Fruit fly (Drosophila melanogaster) whole organism, prepupa: Measurements from ENCODE around the gene PH4alphaSG2.

Source experiments
- Blimp-1 ChIP-seq: fragments of 200-800 bp; sonication (Bioruptor generic); optimal IDR thresholded peaks from 3 replicates; lab custom pipeline; 2017; ENCODE audit warnings: missing biosample characterization, missing genetic modification characterization, mild to moderate bottlenecking, moderate library complexity, missing genetic modification reagents
- CG10631 ChIP-seq: fragments of 200-800 bp; sonication (Bioruptor generic); optimal IDR thresholded peaks from 2 replicates; lab custom pipeline; 2016; ENCODE audit warnings: missing biosample characterization, missing genetic modification characterization
- CG10669 ChIP-seq: fragments of 200-800 bp; sonication (Bioruptor generic); optimal IDR thresholded peaks from 3 replicates; lab custom pipeline; 2018; ENCODE audit warnings: missing biosample characterization, mild to moderate bottlenecking, missing genetic modification characterization, moderate library complexity
- CG11294 ChIP-seq: fragments of 200-800 bp; sonication (Bioruptor generic); IDR thresholded peaks from 2 replicates; pipeline ENCODE4 v1.3.6; 2022; ENCODE audit warnings: missing biosample characterization, missing genetic modification characterization
- CG11762 ChIP-seq: fragments of 200-800 bp; sonication (Bioruptor generic); optimal IDR thresholded peaks from 3 replicates; lab custom pipeline; 2016; ENCODE audit warnings: missing biosample characterization, missing genetic modification characterization; ENCODE audit not compliant: insufficient read depth
- CG11902 ChIP-seq: fragments of 200-800 bp; sonication (Bioruptor generic); optimal IDR thresholded peaks from 3 replicates; lab custom pipeline; 2016; ENCODE audit warnings: missing biosample characterization, missing genetic modification characterization
- CG15336 ChIP-seq: fragments of 200-800 bp; sonication (Bioruptor generic); IDR thresholded peaks from 2 replicates; pipeline ENCODE4 v1.3.6; 2022; ENCODE audit warnings: missing biosample characterization, missing genetic modification characterization
- CG16779 ChIP-seq: fragments of 200-800 bp; sonication (Bioruptor generic); optimal IDR thresholded peaks from 3 replicates; lab custom pipeline; 2017; ENCODE audit warnings: missing biosample characterization, mild to moderate bottlenecking, missing genetic modification characterization
- CG31627 ChIP-seq: fragments of 200-800 bp; sonication (Bioruptor generic); optimal IDR thresholded peaks from 3 replicates; lab custom pipeline; 2016; ENCODE audit warnings: missing biosample characterization, missing genetic modification characterization
- CG32006 ChIP-seq: fragments of 200-800 bp; sonication (Bioruptor generic); optimal IDR thresholded peaks from 3 replicates; lab custom pipeline; 2017; ENCODE audit warnings: missing biosample characterization, mild to moderate bottlenecking, missing genetic modification characterization
- CG34406 ChIP-seq: fragments of 200-800 bp; sonication (Bioruptor generic); optimal IDR thresholded peaks from 3 replicates; lab custom pipeline; 2016; ENCODE audit warnings: missing biosample characterization, missing genetic modification characterization
- CG3919 ChIP-seq: fragments of 200-800 bp; sonication (Bioruptor generic); optimal IDR thresholded peaks from 3 replicates; lab custom pipeline; 2016; ENCODE audit warnings: missing biosample characterization, missing genetic modification characterization
- CG6163 ChIP-seq: fragments of 200-800 bp; sonication (Bioruptor generic); IDR thresholded peaks from 3 replicates; pipeline ENCODE4 v1.3.6; 2022; ENCODE audit warnings: missing biosample characterization, missing genetic modification characterization
- CG6276 ChIP-seq: fragments of 200-800 bp; sonication (Bioruptor generic); optimal IDR thresholded peaks from 2 replicates; lab custom pipeline; 2017; ENCODE audit warnings: missing biosample characterization, mild to moderate bottlenecking, missing genetic modification characterization
- CG6808 ChIP-seq: fragments of 200-800 bp; sonication (Bioruptor generic); optimal IDR thresholded peaks from 3 replicates; lab custom pipeline; 2017; ENCODE audit warnings: missing biosample characterization, missing genetic modification characterization, mild to moderate bottlenecking, moderate library complexity, missing genetic modification reagents
- CG8119 ChIP-seq: fragments of 200-800 bp; sonication (Bioruptor generic); IDR thresholded peaks from 3 replicates; pipeline ENCODE4 v1.3.6; 2022; ENCODE audit warnings: missing biosample characterization, missing genetic modification characterization
- CG9139 ChIP-seq: fragments of 200-800 bp; sonication (Bioruptor generic); optimal IDR thresholded peaks from 3 replicates; lab custom pipeline; 2017; ENCODE audit warnings: missing biosample characterization, mild to moderate bottlenecking, missing genetic modification characterization
- Eip75B ChIP-seq: fragments of 200-800 bp; sonication (Bioruptor generic); optimal IDR thresholded peaks from 3 replicates; lab custom pipeline; 2016; ENCODE audit warnings: missing biosample characterization, missing genetic modification characterization
- Eip78C ChIP-seq: fragments of 200-800 bp; sonication (Bioruptor generic); peaks from one replicate; lab custom pipeline; 2016; ENCODE audit warnings: missing biosample characterization, missing genetic modification characterization
- Hr38 ChIP-seq: sonication (Bioruptor generic); optimal IDR thresholded peaks from 2 replicates; lab custom pipeline; 2016; ENCODE audit warnings: missing biosample characterization, missing genetic modification characterization
- Hr39 ChIP-seq: fragments of 200-800 bp; sonication (Bioruptor generic); optimal IDR thresholded peaks from 2 replicates; lab custom pipeline; 2016; ENCODE audit warnings: missing biosample characterization, missing genetic modification characterization
- Lpt ChIP-seq: fragments of 200-800 bp; sonication (Bioruptor generic); optimal IDR thresholded peaks from 3 replicates; lab custom pipeline; 2016; ENCODE audit warnings: missing biosample characterization, missing genetic modification characterization
- Met ChIP-seq: fragments of 200-800 bp; sonication (Bioruptor generic); optimal IDR thresholded peaks from 3 replicates; lab custom pipeline; 2016; ENCODE audit warnings: missing biosample characterization, missing genetic modification characterization
- Sox15 ChIP-seq: fragments of 200-800 bp; sonication (Bioruptor generic); optimal IDR thresholded peaks from 3 replicates; lab custom pipeline; 2016; ENCODE audit warnings: missing biosample characterization, missing genetic modification characterization
- eg ChIP-seq: fragments of 200-800 bp; sonication (Bioruptor generic); IDR thresholded peaks from 3 replicates; pipeline ENCODE4 v1.3.6; 2022; ENCODE audit warnings: missing biosample characterization, missing genetic modification characterization
- lz ChIP-seq: fragments of 200-800 bp; sonication (Bioruptor generic); optimal IDR thresholded peaks from 3 replicates; lab custom pipeline; 2016; ENCODE audit warnings: missing biosample characterization, missing genetic modification characterization
- net ChIP-seq: fragments of 200-800 bp; sonication (Bioruptor generic); optimal IDR thresholded peaks from 3 replicates; lab custom pipeline; 2016; ENCODE audit warnings: missing biosample characterization, missing genetic modification characterization
- pdm3 ChIP-seq: fragments of 200-800 bp; sonication (Bioruptor generic); optimal IDR thresholded peaks from 3 replicates; lab custom pipeline; 2016; ENCODE audit warnings: missing biosample characterization, missing genetic modification characterization
- salr ChIP-seq, 2 experiments: fragments of 200-800 bp; sonication (Bioruptor generic); optimal IDR thresholded peaks; 3 replicates each; lab custom pipeline; 2016 to 2018; ENCODE audit warnings: missing biosample characterization in 2 of 2, missing genetic modification characterization in 2 of 2, mild to moderate bottlenecking in 1 of 2
- spab ChIP-seq: fragments of 200-800 bp; sonication (Bioruptor generic); optimal IDR thresholded peaks from 2 replicates; lab custom pipeline; 2017; ENCODE audit warnings: missing biosample characterization, mild to moderate bottlenecking, missing genetic modification characterization, missing genetic modification reagents
- ss ChIP-seq, 2 experiments: fragments of 200-800 bp; sonication (Bioruptor generic); optimal IDR thresholded peaks; 2 replicates in 1 of 2; 3 replicates in 1 of 2; lab custom pipeline; 2017 to 2018; ENCODE audit warnings: mild to moderate bottlenecking in 2 of 2, missing biosample characterization in 2 of 2, missing genetic modification characterization in 2 of 2, moderate library complexity in 1 of 2
- svp ChIP-seq: fragments of 200-800 bp; sonication (Bioruptor generic); peaks from one replicate; lab custom pipeline; 2016; ENCODE audit warnings: missing biosample characterization, missing genetic modification characterization
- topi ChIP-seq: fragments of 200-800 bp; sonication (Bioruptor generic); optimal IDR thresholded peaks from 3 replicates; lab custom pipeline; 2016; ENCODE audit warnings: missing biosample characterization, missing genetic modification characterization
- vri ChIP-seq: fragments of 200-800 bp; sonication (Bioruptor generic); optimal IDR thresholded peaks from 3 replicates; lab custom pipeline; 2016; ENCODE audit warnings: missing biosample characterization, mild to moderate bottlenecking, missing genetic modification characterization

PH4alphaSG2 gene

DNA sequence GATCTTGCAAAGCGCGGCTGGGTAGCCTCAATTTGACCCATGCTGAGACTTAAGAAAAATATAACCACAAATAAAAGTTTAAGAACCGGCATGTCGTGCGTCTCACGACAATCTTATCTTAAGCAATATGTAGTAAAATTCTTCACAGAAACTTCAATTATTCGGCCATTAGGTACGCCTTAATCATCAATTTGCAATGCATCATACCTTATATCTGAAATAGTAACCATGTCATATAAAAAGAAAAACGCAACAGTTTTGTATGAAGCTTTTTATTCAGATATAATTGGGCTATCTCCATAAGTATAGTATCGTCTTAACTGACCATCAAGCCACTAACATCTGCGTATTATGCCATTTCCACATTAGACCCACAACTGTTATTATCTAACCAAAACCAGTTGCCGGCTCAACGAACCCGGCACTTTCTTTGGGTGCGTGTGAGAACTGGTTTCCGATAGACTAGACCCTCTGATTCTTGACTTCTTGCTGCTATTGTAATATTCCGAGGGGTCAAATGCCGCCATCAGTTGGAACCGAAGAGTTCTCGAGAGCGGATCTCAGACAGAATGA lies 24.5 kb downstream of the PH4alphaSG2 start, which contains the start of the genes CG31524 and CG9698:
TSS of gene CG31524 (minus strand) at position 101 of the 573 bp plus-strand sequence.
TSS of gene CG9698 (plus strand) at position 523 of the 573 bp plus-strand sequence.
- TF ChIP-seq svp (GFP tag; lab: Kevin White, UChicago) (peak; percentile 1), lz (GFP tag; lab: Kevin White, UChicago) (no peak)
- TF ChIP-seq, all 60 proteins: peak for 1

dm6 chr3R:30518274-30518873 lies 28.5 kb downstream of the PH4alphaSG2 start:
- TF ChIP-seq salr (GFP tag; optimal IDR thresholded peaks at IDR 0.05; lab: Kevin White, UChicago) (no peak), CG34406 (GFP tag; lab: Kevin White, UChicago) (no peak), spab (GFP tag; lab: Kevin White, UChicago) (no peak), CG10669 (GFP tag; lab: Kevin White, UChicago) (no peak), CG6808 (GFP tag; lab: Kevin White, UChicago) (no peak), CG11294 (GFP tag; lab: Robert Waterston, UW) (no peak), CG11762 (GFP tag; lab: Kevin White, UChicago) (no peak)

DNA sequence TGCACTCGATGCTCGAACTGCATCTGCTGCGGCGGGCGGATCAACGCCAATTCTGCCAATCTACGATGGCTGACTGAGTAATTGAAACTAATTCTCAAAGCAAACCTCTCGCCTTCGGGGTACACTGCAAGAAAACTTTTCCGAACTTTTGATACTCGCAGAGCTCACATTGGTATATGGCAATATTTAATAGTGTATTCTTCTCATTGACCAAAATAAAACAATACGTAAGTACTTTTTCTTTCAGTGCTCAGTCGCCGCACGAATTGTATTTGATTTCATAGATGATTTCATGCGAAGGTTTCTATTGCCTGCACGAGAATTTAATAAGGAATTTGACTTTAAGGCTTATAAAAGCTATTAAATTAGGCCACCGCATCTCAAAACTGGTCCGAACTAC lies 35.8 kb downstream of the PH4alphaSG2 start:
- no peak for TF ChIP-seq CG11294 (GFP tag; lab: Robert Waterston, UW)
- no peak for TF ChIP-seq CG31627 (GFP tag; lab: Kevin White, UChicago)
- TF ChIP-seq net: no peak
- peak; percentile 27 for TF ChIP-seq CG32006
- TF ChIP-seq Hr39 (GFP tag; lab: Kevin White, UChicago): no peak
- peak; percentile 31; the same call in 1 of the 3 replicates for TF ChIP-seq CG8119 (GFP tag; lab: Robert Waterston, UW)
- TF ChIP-seq eg (GFP tag; lab: Robert Waterston, UW): peak; percentile 54; the same call in 1 of the 3 replicates
- no peak for TF ChIP-seq Hr38 (GFP tag; lab: Kevin White, UChicago)
- no peak for TF ChIP-seq Eip75B
- no peak for TF ChIP-seq Sox15 (GFP tag; lab: Kevin White, UChicago)
- TF ChIP-seq topi (GFP tag; lab: Kevin White, UChicago): no peak
- no peak for TF ChIP-seq CG11902 (GFP tag; lab: Kevin White, UChicago)
- TF ChIP-seq CG6163 (GFP tag; lab: Robert Waterston, UW): peak; percentile 69

DNA sequence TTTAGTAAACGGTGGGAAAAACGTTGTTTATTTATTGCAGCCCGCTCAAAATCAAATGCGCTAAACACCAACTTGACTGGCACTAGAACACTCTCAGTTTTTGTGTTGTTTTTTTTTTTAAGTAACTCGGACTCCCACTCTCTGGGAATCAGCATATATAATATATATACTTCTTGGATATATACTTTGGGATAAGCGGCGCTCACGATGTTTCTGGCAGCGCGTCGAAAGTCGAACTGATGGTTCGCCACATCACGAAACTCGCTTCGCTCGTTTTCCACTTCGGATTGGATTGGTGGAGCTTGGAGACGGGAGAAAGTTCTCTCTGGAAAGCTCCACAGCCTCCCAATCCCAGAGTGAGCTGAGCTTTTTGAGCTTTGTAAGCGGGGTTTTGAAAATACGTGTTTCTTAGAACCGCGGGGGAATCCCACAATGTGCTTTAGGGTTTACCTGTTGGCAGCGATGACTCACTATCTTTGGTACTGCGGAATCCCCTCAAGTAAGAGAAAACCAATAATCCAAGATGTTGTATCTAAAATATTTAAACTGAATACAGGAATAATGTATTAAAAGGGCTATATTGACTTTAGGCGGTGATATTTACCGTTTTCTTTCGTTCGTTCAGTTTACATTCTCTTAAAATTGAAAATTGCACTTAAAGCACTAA lies 37.1 kb downstream of the PH4alphaSG2 start, which contains the start of gene jdp:
TSS of gene jdp (minus strand) at position 239 of the 667 bp plus-strand sequence.
- peak; percentile 16 for TF ChIP-seq topi (GFP tag; lab: Kevin White, UChicago)
- peak; percentile 53 for TF ChIP-seq svp (GFP tag; lab: Kevin White, UChicago)
- TF ChIP-seq CG15336 (GFP tag; lab: Robert Waterston, UW): peak; percentile 65
- no peak for TF ChIP-seq CG10631 (GFP tag; lab: Kevin White, UChicago)
- peak; percentile 87 for TF ChIP-seq Eip78C
- TF ChIP-seq CG6163 (GFP tag; lab: Robert Waterston, UW): peak; percentile 46; the same call in 1 of the 3 replicates
- peak; percentile 18 to 37 for TF ChIP-seq ss (GFP tag; optimal IDR thresholded peaks at IDR 0.05; lab: Kevin White, UChicago)
- peak; percentile 24 for TF ChIP-seq CG9139 (GFP tag; lab: Kevin White, UChicago)
- peak; percentile 69; the same call in 2 of the 3 replicates for TF ChIP-seq eg (GFP tag; lab: Robert Waterston, UW)
- TF ChIP-seq CG6276 (GFP tag; lab: Kevin White, UChicago): peak; percentile 50
- TF ChIP-seq pdm3 (GFP tag; lab: Kevin White, UChicago): no peak
- no peak for TF ChIP-seq CG11294 (GFP tag; lab: Robert Waterston, UW)
- TF ChIP-seq CG16779 (tag; lab: Kevin White, UChicago): peak; percentile 37
- peak; percentile 8 for TF ChIP-seq Met (GFP tag; lab: Kevin White, UChicago)
- no peak for TF ChIP-seq Lpt (GFP tag; lab: Kevin White, UChicago)
- peak; percentile 11 for TF ChIP-seq vri
- peak; percentile 79 for TF ChIP-seq Blimp-1 (GFP tag; lab: Kevin White, UChicago)
- peak; percentile 4 for TF ChIP-seq spab (GFP tag; lab: Kevin White, UChicago)
- no peak for TF ChIP-seq CG32006
- TF ChIP-seq CG6808 (GFP tag; lab: Kevin White, UChicago): peak; percentile 12
- TF ChIP-seq CG3919 (GFP tag; lab: Kevin White, UChicago): peak; percentile 34
